Fruit fly (Drosophila melanogaster) Kc167 (cell line): Measurements from ENCODE around the gene CG9582.

Source experiments
- Myc ChIP-seq: fragments of >200 bp; optimal IDR thresholded peaks from 2 replicates; lab custom pipeline; 2017; ENCODE audit warnings: missing external identifiers
- Sin3A ChIP-seq: fragments of >200 bp; optimal IDR thresholded peaks from 2 replicates; lab custom pipeline; 2018; ENCODE audit warnings: missing external identifiers
- h ChIP-seq: fragments of >200 bp; optimal IDR thresholded peaks from 3 replicates; lab custom pipeline; 2018; ENCODE audit warnings: missing external identifiers
- insv ChIP-seq: fragments of >200 bp; optimal IDR thresholded peaks from 3 replicates; lab custom pipeline; 2018; ENCODE audit warnings: missing external identifiers
- psq ChIP-seq: fragments of >200 bp; optimal IDR thresholded peaks from 2 replicates; lab custom pipeline; 2017; ENCODE audit warnings: missing external identifiers
- ttk ChIP-seq: sonication (Bioruptor generic); optimal IDR thresholded peaks from 2 replicates; lab custom pipeline; 2017; ENCODE audit warnings: missing external identifiers

DNA sequence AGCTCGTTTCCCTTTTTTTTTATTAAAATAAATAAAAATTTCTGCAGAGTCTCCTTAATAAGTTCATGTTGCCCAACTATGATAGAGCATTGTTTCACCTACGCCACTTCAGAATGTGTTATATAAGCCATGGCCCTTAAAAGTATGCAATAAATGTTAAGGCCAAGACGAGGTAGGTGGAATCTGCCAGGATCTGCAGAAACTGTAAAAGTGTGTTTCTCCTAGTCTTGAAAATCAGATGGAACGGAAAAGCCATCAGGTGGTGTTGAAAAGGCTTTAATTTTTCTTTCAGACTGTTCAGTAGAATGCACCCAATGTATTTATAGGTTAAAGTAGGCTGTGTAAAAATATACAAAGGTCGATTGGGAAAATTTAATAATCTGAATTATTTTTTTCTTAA, 45.2 kb upstream of the CG9582 start, which contains the start of gene CG12439:
- TF ChIP-seq insv (lab: Kevin White, UChicago) (no peak), ttk (no peak), Myc (lab: Kevin White, UChicago) (no peak), h (lab: Kevin White, UChicago) (no peak), psq (no peak), Sin3A (no peak)
